Worm (Caenorhabditis elegans): ENCODE results near the gene fbxc-14.
"Not testable (repeated sequence)": the region's sequence is repeated elsewhere in the genome, so short reads cannot be mapped to it uniquely, and the experiment has no call there.

Gene fbxc-14

DNA sequence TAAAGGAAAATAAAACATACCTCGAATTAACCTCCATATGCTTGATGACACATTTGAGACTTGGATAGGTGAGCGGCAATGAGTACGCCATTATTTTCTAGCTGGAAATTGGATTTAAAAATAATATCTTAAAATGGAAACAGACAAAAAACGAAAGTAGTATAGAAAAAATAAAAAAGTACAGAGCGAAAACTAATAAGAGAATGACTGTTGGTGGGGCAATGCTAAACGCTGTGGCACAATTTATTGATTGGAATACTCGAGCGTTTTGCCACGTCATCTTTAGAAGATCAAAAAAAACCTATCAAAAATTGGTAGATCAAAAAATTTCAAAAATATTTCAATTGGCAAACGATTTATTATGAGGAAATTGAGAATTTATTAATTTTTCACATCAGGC lies 26.0 kb upstream of the fbxc-14 start, which contains the start of gene fbxc-32:
Gene fbxc-32 (minus strand): TSS at position 101 of the 400 bp plus-strand sequence.
- TF ChIP-seq ceh-22 (tag; optimal IDR thresholded peaks at IDR 0.05) (no peak), ceh-14 (tag; optimal IDR thresholded peaks at IDR 0.05) (no peak), dmd-4 (tag; optimal IDR thresholded peaks at IDR 0.05; ENCODE audit: borderline replicate concordance) (no peak), tbx-2 (tag; optimal IDR thresholded peaks at IDR 0.05) (no peak), ceh-45 (GFP tag; IDR thresholded peaks at IDR 0.05) (no peak), Y22D7AL.16 (tag; optimal IDR thresholded peaks at IDR 0.05) (no peak)

DNA sequence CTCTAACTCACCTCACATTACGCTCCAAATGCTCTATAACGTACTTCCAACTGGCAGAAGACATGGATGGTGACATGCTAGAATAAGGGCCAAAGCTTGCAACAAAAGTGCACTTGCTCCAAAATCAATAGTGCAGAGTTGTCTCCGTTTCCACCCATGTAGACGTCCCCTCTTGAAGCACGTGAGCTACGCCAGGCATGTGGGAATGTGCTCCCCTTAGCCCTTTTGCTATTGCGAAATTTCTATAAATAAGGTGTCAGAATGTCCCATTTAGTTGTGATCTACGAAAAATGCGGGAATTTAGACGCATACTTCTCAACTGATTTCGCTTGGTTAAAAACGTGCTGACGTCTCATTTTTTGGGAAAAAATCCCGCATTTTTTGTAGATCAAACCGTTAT lies 23.7 kb upstream of the fbxc-14 start:
- peak; percentile 46 for TF ChIP-seq ceh-48 (tag; optimal IDR thresholded peaks at IDR 0.05)
- no peak for TF ChIP-seq zip-5 (tag; optimal IDR thresholded peaks at IDR 0.05)
- no peak for TF ChIP-seq hlh-13 (GFP tag; optimal IDR thresholded peaks at IDR 0.05)
- peak; percentile 28 for TF ChIP-seq ceh-19 (GFP tag; optimal IDR thresholded peaks at IDR 0.05)

DNA sequence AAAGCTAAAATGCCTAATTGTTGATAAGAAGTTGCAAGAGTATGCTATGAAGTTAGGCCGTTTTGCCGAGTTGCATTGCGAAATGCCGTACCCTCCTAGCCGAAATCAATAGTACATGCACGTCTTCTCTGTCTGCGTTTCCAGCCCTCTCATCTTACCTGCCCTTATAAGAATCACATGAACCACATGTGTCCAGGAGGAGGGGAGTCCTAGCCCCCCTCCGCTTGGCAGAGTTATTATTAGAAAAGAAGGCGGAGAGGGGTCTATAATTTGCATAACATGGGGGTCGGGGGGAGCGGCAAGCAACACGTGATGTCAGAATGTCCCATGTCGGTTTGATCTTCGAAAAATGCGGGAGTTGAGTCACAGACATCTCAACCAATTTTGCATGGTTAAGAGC lies 21.0 kb upstream of the fbxc-14 start:
- TF ChIP-seq npax-4 (tag; optimal IDR thresholded peaks at IDR 0.05) = no peak
- peak; percentile 6 for TF ChIP-seq ceh-48 (tag; optimal IDR thresholded peaks at IDR 0.05)
- peak; percentile 60 for TF ChIP-seq hlh-30 (tag; optimal IDR thresholded peaks at IDR 0.05; ENCODE audit: insufficient read depth)

ce11 chrII:954626-955025 lies 19.5 kb upstream of the fbxc-14 start, which contains the start of gene fbxc-7:
Gene fbxc-7 (plus strand): TSS chrII:954926.
- TF ChIP-seq C38D4.7 (GFP tag; optimal IDR thresholded peaks at IDR 0.05); unc-42 (tag; optimal IDR thresholded peaks at IDR 0.05); ceh-22 (tag; optimal IDR thresholded peaks at IDR 0.05): not testable (repeated sequence)

DNA sequence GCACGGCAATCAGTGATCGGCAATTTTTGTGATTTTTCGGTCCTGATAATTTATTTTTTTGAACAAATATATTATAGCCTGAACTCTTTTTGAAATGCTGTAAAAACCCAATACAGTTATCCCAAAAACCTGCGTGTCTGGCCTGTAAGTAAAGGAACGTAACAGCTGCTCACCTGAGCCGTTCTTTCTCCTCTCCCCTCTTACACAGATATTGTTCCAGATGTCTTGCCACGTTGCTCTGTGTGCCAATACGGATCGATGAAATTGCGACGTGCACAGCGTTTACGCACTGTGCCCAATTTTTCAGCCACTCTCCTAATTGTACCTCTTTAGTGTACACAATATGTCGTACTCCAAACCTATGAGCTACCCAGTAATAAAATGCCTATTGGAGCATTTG lies 15.5 kb upstream of the fbxc-14 start, which contains the start of gene sdz-4:
Gene sdz-4 (plus strand): TSS at position 301 of the 400 bp plus-strand sequence.
- TF ChIP-seq lin-11 (tag; optimal IDR thresholded peaks at IDR 0.05) = no peak
- no peak for TF ChIP-seq ztf-16 (tag; optimal IDR thresholded peaks at IDR 0.05)
- TF ChIP-seq ceh-18 (tag; optimal IDR thresholded peaks at IDR 0.05) = no peak
- TF ChIP-seq rnt-1 (tag; optimal IDR thresholded peaks at IDR 0.05) = no peak
- no peak for TF ChIP-seq K02D7.2 (tag; optimal IDR thresholded peaks at IDR 0.05)
- no peak for TF ChIP-seq ceh-14 (tag; optimal IDR thresholded peaks at IDR 0.05)

ce11 chrII:960218-960617 lies 13.9 kb upstream of the fbxc-14 start, which contains the start of the genes C32B5.18 and C32B5.7:
Gene C32B5.18 (plus strand): TSS chrII:960518.
Gene C32B5.7 (plus strand): TSS chrII:960528.
- TF ChIP-seq ceh-30 (tag; optimal IDR thresholded peaks at IDR 0.05) (no peak), C08G9.2 (tag; optimal IDR thresholded peaks at IDR 0.05) (no peak), ceh-14 (tag; optimal IDR thresholded peaks at IDR 0.05) (no peak), F13H6.1 (tag; optimal IDR thresholded peaks at IDR 0.05) (no peak), pha-4 (tag; optimal IDR thresholded peaks at IDR 0.05) (no peak), tbx-2 (tag; optimal IDR thresholded peaks at IDR 0.05) (no peak), ceh-45 (GFP tag; IDR thresholded peaks at IDR 0.05) (no peak), K09A11.1 (tag; optimal IDR thresholded peaks at IDR 0.05; ENCODE audit: insufficient read depth) (no peak), ceh-6 (GFP tag; optimal IDR thresholded peaks at IDR 0.05) (no peak), tbx-7 (tag; optimal IDR thresholded peaks at IDR 0.05) (no peak), sdc-2 (tag; optimal IDR thresholded peaks at IDR 0.05) (no peak), elt-2 (tag; optimal IDR thresholded peaks at IDR 0.05) (no peak), pax-1 (tag; optimal IDR thresholded peaks at IDR 0.05) (no peak)

ce11 chrII:961961-962360 lies 12.1 kb upstream of the fbxc-14 start, which contains the start of gene C32B5.13:
Gene C32B5.13 (minus strand): TSS chrII:962061.
- TF ChIP-seq hlh-15 (tag; optimal IDR thresholded peaks at IDR 0.05) (no peak), T23F11.4 (GFP tag; optimal IDR thresholded peaks at IDR 0.05) (no peak), syd-9 (tag; optimal IDR thresholded peaks at IDR 0.05) (no peak), pha-4 (tag; optimal IDR thresholded peaks at IDR 0.05) (no peak), ztf-16 (tag; optimal IDR thresholded peaks at IDR 0.05) (no peak), lin-11 (tag; optimal IDR thresholded peaks at IDR 0.05) (no peak), odd-2 (tag; optimal IDR thresholded peaks at IDR 0.05) (no peak), pros-1 (tag; optimal IDR thresholded peaks at IDR 0.05) (no peak)

Measured in whole organism, late embryonic.